Worm (Caenorhabditis elegans) whole organism, young adult: ENCODE measurements around the gene pdk-1.
A peak's percentile ranks its signal among the peaks of the same experiment; 100 is the strongest.

Source experiments
- B0019.2 ChIP-seq: fragments of 200-800 bp; sonication (Bioruptor generic); conservative IDR thresholded peaks from 2 replicates; pipeline ENCODE4 v1.3.6; 2022; ENCODE audit warnings: missing genetic modification reagents, missing genetic modification characterization, missing compliant biosample characterization
- B0035.1 ChIP-seq: sonication (generic microtip); optimal IDR thresholded peaks from 2 replicates; lab custom pipeline; 2016; ENCODE audit warnings: missing genetic modification characterization, mild to moderate bottlenecking, missing compliant biosample characterization, missing genotype, missing genetic modification reagents
- D2030.7 ChIP-seq: fragments of 200-800 bp; sonication (Bioruptor generic); IDR thresholded peaks from 2 replicates; pipeline ENCODE4 v1.3.6; 2022; ENCODE audit warnings: missing genetic modification reagents, missing genetic modification characterization, missing compliant biosample characterization
- F33H1.4 ChIP-seq: fragments of 200-800 bp; sonication (Bioruptor generic); IDR thresholded peaks from 2 replicates; pipeline ENCODE4 v1.3.6; 2022; ENCODE audit warnings: missing genetic modification reagents, missing genetic modification characterization, missing compliant biosample characterization
- F37B4.10 ChIP-seq: fragments of 200-800 bp; sonication (Bioruptor generic); IDR thresholded peaks from 2 replicates; pipeline ENCODE4 v1.3.6; 2022; ENCODE audit warnings: missing genetic modification characterization, missing compliant biosample characterization
- Y53F4B.3 ChIP-seq: fragments of 200-800 bp; sonication (Bioruptor generic); IDR thresholded peaks from 2 replicates; pipeline ENCODE4 v1.3.6; 2022; ENCODE audit warnings: missing genetic modification reagents, missing genetic modification characterization, missing compliant biosample characterization
- Y56A3A.18 ChIP-seq: fragments of 200-800 bp; sonication (Bioruptor generic); IDR thresholded peaks from 2 replicates; pipeline ENCODE4 v1.3.6; 2022; ENCODE audit warnings: missing genetic modification reagents, missing genetic modification characterization, missing compliant biosample characterization
- Y67H2A.10 ChIP-seq: fragments of 200-800 bp; sonication (Bioruptor generic); conservative IDR thresholded peaks from 2 replicates; pipeline ENCODE4 v1.3.6; 2022; ENCODE audit warnings: missing genetic modification reagents, missing genetic modification characterization, missing compliant biosample characterization
- Y79H2A.3 ChIP-seq: fragments of 200-800 bp; sonication (Bioruptor generic); conservative IDR thresholded peaks from 2 replicates; pipeline ENCODE4 v1.3.6; 2022; ENCODE audit warnings: missing genetic modification reagents, missing genetic modification characterization, missing compliant biosample characterization
- Y95B8A.8 ChIP-seq: fragments of 200-800 bp; sonication (Bioruptor generic); IDR thresholded peaks from 2 replicates; pipeline ENCODE4 v1.3.6; 2022; ENCODE audit warnings: missing genetic modification reagents, missing genetic modification characterization, missing compliant biosample characterization
- aptf-2 ChIP-seq: fragments of 200-800 bp; sonication (Bioruptor generic); conservative IDR thresholded peaks from 2 replicates; pipeline ENCODE4 v1.3.6; 2022; ENCODE audit warnings: missing genetic modification reagents, missing genetic modification characterization, missing compliant biosample characterization
- attf-3 ChIP-seq: fragments of 200-800 bp; sonication (Bioruptor generic); conservative IDR thresholded peaks from 2 replicates; pipeline ENCODE4 v1.3.6; 2022; ENCODE audit warnings: missing genetic modification reagents, missing genetic modification characterization, missing compliant biosample characterization
- attf-6 ChIP-seq: fragments of 200-800 bp; sonication (Bioruptor generic); IDR thresholded peaks from 2 replicates; pipeline ENCODE4 v1.3.6; 2022; ENCODE audit warnings: missing genetic modification reagents, missing genetic modification characterization, missing compliant biosample characterization
- cebp-1 ChIP-seq, 2 experiments: fragments of 200-800 bp in 1 of 2; sonication (Bioruptor generic) in 1 of 2; sonication (generic microtip) in 1 of 2; IDR thresholded peaks in 1 of 2; optimal IDR thresholded peaks in 1 of 2; 2 replicates each; pipeline versions ENCODE4 v1.3.6 to Lab custom; 2017 to 2022; ENCODE audit warnings: missing compliant biosample characterization in 2 of 2, missing genetic modification characterization in 2 of 2, mild to moderate bottlenecking in 1 of 2, missing genetic modification reagents in 1 of 2, moderate library complexity in 1 of 2
- cebp-2 ChIP-seq: fragments of 200-800 bp; sonication (Bioruptor generic); IDR thresholded peaks from 2 replicates; pipeline ENCODE4 v1.3.6; 2022; ENCODE audit warnings: missing genetic modification characterization, missing compliant biosample characterization
- ceh-100 ChIP-seq: fragments of 200-800 bp; sonication (Bioruptor generic); IDR thresholded peaks from 2 replicates; pipeline ENCODE4 v1.3.6; 2022; ENCODE audit warnings: missing genetic modification reagents, missing genetic modification characterization, missing compliant biosample characterization
- ceh-40 ChIP-seq: fragments of 200-800 bp; sonication (Bioruptor generic); IDR thresholded peaks from 2 replicates; pipeline ENCODE4 v1.3.6; 2022; ENCODE audit warnings: missing genetic modification characterization, missing compliant biosample characterization
- ceh-91 ChIP-seq: fragments of 200-800 bp; sonication (Bioruptor generic); IDR thresholded peaks from 2 replicates; pipeline ENCODE4 v1.3.6; 2022; ENCODE audit warnings: missing genetic modification reagents, missing genetic modification characterization, missing compliant biosample characterization
- dox-1 ChIP-seq: fragments of 200-800 bp; sonication (Bioruptor generic); IDR thresholded peaks from 2 replicates; pipeline ENCODE4 v1.3.6; 2022; ENCODE audit warnings: missing genetic modification reagents, missing genetic modification characterization, missing compliant biosample characterization
- egl-44 ChIP-seq: fragments of 200-800 bp; sonication (Bioruptor generic); IDR thresholded peaks from 2 replicates; pipeline ENCODE4 v1.3.6; 2022; ENCODE audit warnings: missing genetic modification reagents, missing genetic modification characterization, missing compliant biosample characterization
- gei-17 ChIP-seq: fragments of 200-800 bp; sonication (Bioruptor generic); optimal IDR thresholded peaks from 2 replicates; lab custom pipeline; 2018; ENCODE audit warnings: mild to moderate bottlenecking, missing genetic modification characterization, missing compliant biosample characterization
- hmg-1.2 ChIP-seq: fragments of 200-800 bp; sonication (Bioruptor generic); IDR thresholded peaks from 2 replicates; pipeline ENCODE4 v1.3.6; 2022; ENCODE audit warnings: missing genetic modification reagents, missing genetic modification characterization, missing compliant biosample characterization
- hmg-20 ChIP-seq: fragments of 200-800 bp; sonication (Bioruptor generic); IDR thresholded peaks from 2 replicates; pipeline ENCODE4 v1.3.6; 2022; ENCODE audit warnings: missing genetic modification reagents, missing genetic modification characterization, missing compliant biosample characterization
- hsf-1 ChIP-seq: fragments of 200-800 bp; sonication (Bioruptor generic); IDR thresholded peaks from 2 replicates; pipeline ENCODE4 v1.3.6; 2022; ENCODE audit warnings: missing genetic modification reagents, missing genetic modification characterization, missing compliant biosample characterization
- lag-1 ChIP-seq: fragments of 200-800 bp; sonication (Bioruptor generic); IDR thresholded peaks from 2 replicates; pipeline ENCODE4 v1.3.6; 2022; ENCODE audit warnings: missing genetic modification reagents, missing genetic modification characterization, missing compliant biosample characterization
- let-526 ChIP-seq: fragments of 200-800 bp; sonication (Bioruptor generic); IDR thresholded peaks from 2 replicates; pipeline ENCODE4 v1.3.6; 2022; ENCODE audit warnings: missing genetic modification reagents, missing genetic modification characterization, missing compliant biosample characterization
- lin-26 ChIP-seq: fragments of 200-800 bp; sonication (Bioruptor generic); IDR thresholded peaks from 2 replicates; pipeline ENCODE4 v1.3.6; 2022; ENCODE audit warnings: missing genetic modification reagents, missing genetic modification characterization, missing compliant biosample characterization
- madf-6 ChIP-seq: fragments of 200-800 bp; sonication (Bioruptor generic); IDR thresholded peaks from 2 replicates; pipeline ENCODE4 v1.3.6; 2022; ENCODE audit warnings: missing genetic modification reagents, missing genetic modification characterization, missing compliant biosample characterization
- madf-8 ChIP-seq: fragments of 200-800 bp; sonication (Bioruptor generic); conservative IDR thresholded peaks from 2 replicates; pipeline ENCODE4 v1.3.6; 2022; ENCODE audit warnings: missing genetic modification reagents, missing genetic modification characterization, missing compliant biosample characterization
- mcd-1 ChIP-seq: fragments of 200-800 bp; sonication (Bioruptor generic); IDR thresholded peaks from 2 replicates; pipeline ENCODE4 v1.3.6; 2022; ENCODE audit warnings: missing genetic modification reagents, missing genetic modification characterization, missing compliant biosample characterization
- nfya-1 ChIP-seq: sonication (generic microtip); optimal IDR thresholded peaks from 2 replicates; lab custom pipeline; 2017; ENCODE audit warnings: antibody characterized with exemption, missing compliant biosample characterization, missing genetic modification characterization, borderline replicate concordance; ENCODE audit not compliant: insufficient read depth
- nfya-2 ChIP-seq: fragments of 200-800 bp; sonication (Bioruptor generic); IDR thresholded peaks from 2 replicates; pipeline ENCODE4 v1.3.6; 2022; ENCODE audit warnings: missing genetic modification reagents, missing genetic modification characterization, missing compliant biosample characterization
- nhr-120 ChIP-seq: fragments of 200-800 bp; sonication (Bioruptor generic); IDR thresholded peaks from 2 replicates; pipeline ENCODE4 v1.3.6; 2022; ENCODE audit warnings: missing genetic modification characterization, missing compliant biosample characterization
- nhr-80 ChIP-seq: sonication (generic microtip); optimal IDR thresholded peaks from 2 replicates; lab custom pipeline; 2016; ENCODE audit warnings: missing genetic modification characterization, missing compliant biosample characterization
- rcor-1 ChIP-seq: fragments of 200-800 bp; sonication (Bioruptor generic); IDR thresholded peaks from 2 replicates; pipeline ENCODE4 v1.3.6; 2022; ENCODE audit warnings: missing genetic modification reagents, missing genetic modification characterization, missing compliant biosample characterization
- snpc-4 ChIP-seq, 5 experiments: fragments of 150-350 bp in 1 of 5; sonication (generic microtip) in 4 of 5; optimal IDR thresholded peaks; 2 replicates each; lab custom pipeline; 2014 to 2018; ENCODE audit warnings: missing genetic modification characterization in 5 of 5, missing biosample characterization in 3 of 5, antibody characterized with exemption in 2 of 5, mild to moderate bottlenecking in 2 of 5, missing compliant biosample characterization in 2 of 5, missing genotype in 2 of 5, moderate library complexity in 2 of 5, missing genetic modification reagents in 1 of 5
- somi-1 ChIP-seq: fragments of 200-800 bp; sonication (Bioruptor generic); optimal IDR thresholded peaks from 2 replicates; lab custom pipeline; 2018; ENCODE audit warnings: mild to moderate bottlenecking, missing genetic modification characterization, missing compliant biosample characterization
- zfh-2 ChIP-seq: fragments of 200-800 bp; sonication (Bioruptor generic); conservative IDR thresholded peaks from 2 replicates; pipeline ENCODE4 v1.3.6; 2022; ENCODE audit warnings: missing genetic modification reagents, missing genetic modification characterization, missing compliant biosample characterization
- ztf-28 ChIP-seq: fragments of 200-800 bp; sonication (Bioruptor generic); IDR thresholded peaks from 2 replicates; pipeline ENCODE4 v1.3.6; 2022; ENCODE audit warnings: missing genetic modification reagents, missing genetic modification characterization, missing compliant biosample characterization
- ztf-6 ChIP-seq: fragments of 200-800 bp; sonication (Bioruptor generic); IDR thresholded peaks from 2 replicates; pipeline ENCODE4 v1.3.6; 2022; ENCODE audit warnings: missing genetic modification reagents, missing genetic modification characterization, missing compliant biosample characterization

The pdk-1 gene

ce11 chrX:1370736-1371281, 49.7 kb downstream of the pdk-1 start, which contains the start of gene F56C3.7 (continued):
- no peak for TF ChIP-seq ztf-28 (GFP tag; lab: Robert Waterston, UW)
- no peak for TF ChIP-seq ceh-91
- TF ChIP-seq somi-1 (GFP tag; lab: Kevin White, UChicago) = no peak
- TF ChIP-seq gei-17 (GFP tag; lab: Kevin White, UChicago) = peak; percentile 77
- no peak for TF ChIP-seq madf-8 (GFP tag; lab: Robert Waterston, UW)

- TF ChIP-seq nfya-1 (tag; lab: Kevin White, UChicago) = no peak
- TF ChIP-seq nhr-80 (tag; lab: Kevin White, UChicago) = peak; percentile 51
- TF ChIP-seq B0035.1 (tag; lab: Kevin White, UChicago) = no peak
Measured at ce11 chrX:1371688-1372087, 50.5 kb downstream of the pdk-1 start, which contains the start of gene fbxa-190. fbxa-190 (plus strand) TSS chrX:1372012.

- no peak for TF ChIP-seq gei-17 (GFP tag; lab: Kevin White, UChicago)
- no peak for TF ChIP-seq cebp-1 (GFP tag; IDR thresholded peaks at IDR 0.05; lab: Robert Waterston, UW)
- TF ChIP-seq cebp-1 (tag; optimal IDR thresholded peaks at IDR 0.05; lab: Kevin White, UChicago) = no peak
- TF ChIP-seq hmg-1.2 (GFP tag; lab: Robert Waterston, UW) = peak; percentile 29; the same call in 1 of the 2 replicates
- peak; percentile 63 for TF ChIP-seq zfh-2 (GFP tag; lab: Robert Waterston, UW)
- no peak for TF ChIP-seq snpc-4 (GFP tag; optimal IDR thresholded peaks at IDR 0.05; lab: Kevin White, UChicago)
- TF ChIP-seq snpc-4 (tag; optimal IDR thresholded peaks at IDR 0.05; lab: Kevin White, UChicago) = peak in 2 of 4 experiments; percentile 83 to 89
Measured at ce11 chrX:1372464-1372863, 51.3 kb downstream of the pdk-1 start.

- TF ChIP-seq D2030.7 (GFP tag; lab: Robert Waterston, UW) (peak; percentile 99), Y79H2A.3 (GFP tag; lab: Robert Waterston, UW) (peak; percentile 99), let-526 (GFP tag; lab: Robert Waterston, UW) (peak; percentile 100), ztf-28 (GFP tag; lab: Robert Waterston, UW) (peak; percentile 82; the same call in 1 of the 2 replicates), ceh-91 (peak; percentile 85), egl-44 (peak; percentile 98), Y95B8A.8 (GFP tag; lab: Robert Waterston, UW) (peak; percentile 99), ztf-6 (peak; percentile 97), madf-6 (GFP tag; lab: Robert Waterston, UW) (peak; percentile 91), rcor-1 (peak; percentile 99), lin-26 (GFP tag; lab: Robert Waterston, UW) (peak; percentile 84), ceh-40 (GFP tag; lab: Robert Waterston, UW) (peak; percentile 97), hmg-20 (GFP tag; lab: Robert Waterston, UW) (peak; percentile 31; the same call in 1 of the 2 replicates), lag-1 (GFP tag; lab: Robert Waterston, UW) (peak; percentile 93), ceh-100 (GFP tag; lab: Robert Waterston, UW) (peak; percentile 89), attf-6 (GFP tag; lab: Robert Waterston, UW) (peak; percentile 99), Y56A3A.18 (GFP tag; lab: Robert Waterston, UW) (peak; percentile 99), nfya-2 (GFP tag; lab: Robert Waterston, UW) (peak; percentile 95), hsf-1 (peak; percentile 100), F33H1.4 (GFP tag; lab: Robert Waterston, UW) (peak; percentile 72), mcd-1 (GFP tag; lab: Robert Waterston, UW) (peak; percentile 61), B0019.2 (GFP tag; lab: Robert Waterston, UW) (peak; percentile 98), Y67H2A.10 (GFP tag; lab: Robert Waterston, UW) (peak; percentile 94), dox-1 (GFP tag; lab: Robert Waterston, UW) (peak; percentile 100), cebp-2 (GFP tag; lab: Robert Waterston, UW) (peak; percentile 93), nhr-120 (GFP tag; lab: Robert Waterston, UW) (peak; percentile 94; the same call in 1 of the 2 replicates), madf-8 (GFP tag; lab: Robert Waterston, UW) (peak; percentile 70), F37B4.10 (GFP tag; lab: Robert Waterston, UW) (peak; percentile 95; the same call in 1 of the 2 replicates), aptf-2 (peak; percentile 91), Y53F4B.3 (peak; percentile 98), attf-3 (peak; percentile 63)
Measured at ce11 chrX:1375071-1375470, 53.9 kb downstream of the pdk-1 start.
